Fruit fly (Drosophila melanogaster): ENCODE measurements around the gene CG14659.

dm6 chr3R:4797585-4797984 lies 33.5 kb downstream of the CG14659 start:
- TF ChIP-seq usp (GFP tag; optimal IDR thresholded peaks at IDR 0.05) (no peak), psq (optimal IDR thresholded peaks at IDR 0.05) (no peak), EcR (GFP tag; optimal IDR thresholded peaks at IDR 0.05) (no peak), CG8478 (optimal IDR thresholded peaks at IDR 0.05) (no peak), pan (optimal IDR thresholded peaks at IDR 0.05) (no peak)
